Fruit fly (Drosophila melanogaster): ENCODE data around the gene D19B.

Gene D19B

dm6 chr3L:6217806-6218205 is 33.1 kb upstream of the D19B start, which contains the start of gene LanA (continued):
- TF ChIP-seq ato (GFP tag; IDR thresholded peaks at IDR 0.05; ENCODE audit: partially characterized antibody), result 0 out of 2 replicates have a peak, but pooled peaks have one; percentile 45
- peak; percentile 12 for TF ChIP-seq CG33557 (GFP tag; optimal IDR thresholded peaks at IDR 0.05)
- 0 out of 2 replicates have a peak, but pooled peaks have one; percentile 8 for TF ChIP-seq CG32767 (GFP tag; IDR thresholded peaks at IDR 0.05)
- TF ChIP-seq chif (GFP tag; optimal IDR thresholded peaks at IDR 0.05), result no peak
- TF ChIP-seq CG10543 (GFP tag; optimal IDR thresholded peaks at IDR 0.05), result peak; percentile 19
- TF ChIP-seq h (optimal IDR thresholded peaks at IDR 0.05), result no peak
- no peak for TF ChIP-seq Pdp1 (GFP tag; optimal IDR thresholded peaks at IDR 0.05)
- TF ChIP-seq jumu (GFP tag; optimal IDR thresholded peaks at IDR 0.05), result no peak
- TF ChIP-seq lab (GFP tag; optimal IDR thresholded peaks at IDR 0.05), result peak; percentile 15
- no peak for TF ChIP-seq gt (GFP tag; IDR thresholded peaks at IDR 0.05)
- TF ChIP-seq CG2712 (tag; optimal IDR thresholded peaks at IDR 0.05), result peak; percentile 20
- no peak for TF ChIP-seq Nf-YC (tag; optimal IDR thresholded peaks at IDR 0.05)
- peak; percentile 26 for TF ChIP-seq sug (tag; optimal IDR thresholded peaks at IDR 0.05)
- TF ChIP-seq prd (optimal IDR thresholded peaks at IDR 0.05), result no peak
- 0 out of 3 replicates have a peak, but pooled peaks have one; percentile 3 for TF ChIP-seq prd (GFP tag; IDR thresholded peaks at IDR 0.05)
- TF ChIP-seq dati (GFP tag; IDR thresholded peaks at IDR 0.05), result no peak
- peak; percentile 9 for TF ChIP-seq CG15696 (tag; optimal IDR thresholded peaks at IDR 0.05)
- TF ChIP-seq insv (GFP tag; optimal IDR thresholded peaks at IDR 0.05), result peak in 1 of 2 experiments; percentile 3
- TF ChIP-seq CG15073 (GFP tag; optimal IDR thresholded peaks at IDR 0.05), result no peak
- peak; percentile 31 for TF ChIP-seq CG12744 (GFP tag; optimal IDR thresholded peaks at IDR 0.05)
- TF ChIP-seq Atf6 (GFP tag; IDR thresholded peaks at IDR 0.05), result peak; percentile 44; the same call in 1 of the 2 replicates
- no peak for TF ChIP-seq Trl (optimal IDR thresholded peaks at IDR 0.05)
- no peak for TF ChIP-seq Trl (GFP tag; optimal IDR thresholded peaks at IDR 0.05)
- peak; percentile 65 for TF ChIP-seq Blimp-1 (GFP tag; optimal IDR thresholded peaks at IDR 0.05)
- no peak for TF ChIP-seq tll (GFP tag; optimal IDR thresholded peaks at IDR 0.05)
- TF ChIP-seq mld (GFP tag; IDR thresholded peaks at IDR 0.05; ENCODE audit: partially characterized antibody), result no peak
- TF ChIP-seq crol (GFP tag; IDR thresholded peaks at IDR 0.05), result 0 out of 2 replicates have a peak, but pooled peaks have one; percentile 24
- TF ChIP-seq Myb (GFP tag; optimal IDR thresholded peaks at IDR 0.05), result no peak
- peak; percentile 67 for TF ChIP-seq sens (GFP tag)
- TF ChIP-seq CG17612 (GFP tag; IDR thresholded peaks at IDR 0.05), result no peak
- peak; percentile 23; the same call in 1 of the 2 replicates for TF ChIP-seq amos (GFP tag; IDR thresholded peaks at IDR 0.05; ENCODE audit: partially characterized antibody)
- no peak for TF ChIP-seq Lhr (GFP tag; optimal IDR thresholded peaks at IDR 0.05)
- no peak for TF ChIP-seq CG2202 (tag; optimal IDR thresholded peaks at IDR 0.05)
- TF ChIP-seq Jarid2 (GFP tag; optimal IDR thresholded peaks at IDR 0.05), result peak; percentile 77
- TF ChIP-seq sens-2 (GFP tag; IDR thresholded peaks at IDR 0.05), result 0 out of 2 replicates have a peak, but pooled peaks have one; percentile 31
- TF ChIP-seq CG11398 (GFP tag; optimal IDR thresholded peaks at IDR 0.05), result peak; percentile 47
- no peak for TF ChIP-seq ewg (GFP tag; optimal IDR thresholded peaks at IDR 0.05)
- no peak; the same call in 1 of the 2 replicates for TF ChIP-seq HLH3B (GFP tag; IDR thresholded peaks at IDR 0.05)
- peak; percentile 46 for TF ChIP-seq E2f1 (GFP tag; IDR thresholded peaks at IDR 0.05)
- peak; percentile 34 for TF ChIP-seq CG7745 (tag; optimal IDR thresholded peaks at IDR 0.05)
- peak; percentile 24 for TF ChIP-seq MESR4 (GFP tag; optimal IDR thresholded peaks at IDR 0.05)
- no peak for TF ChIP-seq CG12769 (tag; optimal IDR thresholded peaks at IDR 0.05)
- no peak for TF ChIP-seq CG10654 (GFP tag; optimal IDR thresholded peaks at IDR 0.05)
- TF ChIP-seq br (optimal IDR thresholded peaks at IDR 0.05), result no peak
- TF ChIP-seq Med (GFP tag), result peak; percentile 87
- TF ChIP-seq CG2199 (GFP tag; IDR thresholded peaks at IDR 0.05), result peak; percentile 71; the same call in 2 of the 3 replicates
- no peak for TF ChIP-seq Abd-B (GFP tag; optimal IDR thresholded peaks at IDR 0.05)
- no peak for TF ChIP-seq CG4404 (GFP tag; IDR thresholded peaks at IDR 0.05)
- peak; percentile 56; the same call in 2 of the 3 replicates for TF ChIP-seq so (GFP tag; IDR thresholded peaks at IDR 0.05)
- TF ChIP-seq CG1024 (GFP tag; IDR thresholded peaks at IDR 0.05), result no peak
- peak; percentile 27 for TF ChIP-seq kah (GFP tag; optimal IDR thresholded peaks at IDR 0.05)

All from whole organism, embryonic.